Worm (Caenorhabditis elegans) whole organism, L2 larva: ENCODE measurements around the gene F57B9.8.

Experiments
- C34F6.9 ChIP-seq: fragments of 150-350 bp; optimal IDR thresholded peaks from 2 replicates; lab custom pipeline; 2014; ENCODE audit warnings: missing biosample characterization, missing genetic modification characterization
- F13H6.1 ChIP-seq: sonication (generic microtip); optimal IDR thresholded peaks from 2 replicates; lab custom pipeline; 2016; ENCODE audit warnings: missing genetic modification characterization, missing compliant biosample characterization
- R02D3.7 ChIP-seq: fragments of 150-350 bp; optimal IDR thresholded peaks from 2 replicates; lab custom pipeline; 2014; ENCODE audit warnings: missing biosample characterization, missing genetic modification characterization
- Y55F3AM.14 ChIP-seq: fragments of 200-800 bp; sonication (Bioruptor generic); optimal IDR thresholded peaks from 2 replicates; lab custom pipeline; 2018; ENCODE audit warnings: mild to moderate bottlenecking, missing genetic modification characterization, missing compliant biosample characterization
- alr-1 ChIP-seq: fragments of 150-350 bp; optimal IDR thresholded peaks from 2 replicates; lab custom pipeline; 2014; ENCODE audit warnings: missing biosample characterization, missing genetic modification characterization
- aly-2 ChIP-seq: fragments of 150-350 bp; optimal IDR thresholded peaks from 2 replicates; lab custom pipeline; 2014; ENCODE audit warnings: missing biosample characterization, missing genetic modification characterization
- ama-1 ChIP-seq: fragments of 150-350 bp; optimal IDR thresholded peaks from 2 replicates; lab custom pipeline; 2018; ENCODE audit warnings: inconsistent platforms
- blmp-1 ChIP-seq: sonication (generic microtip); optimal IDR thresholded peaks from 2 replicates; lab custom pipeline; 2017; ENCODE audit warnings: missing genetic modification characterization, mild to moderate bottlenecking, missing compliant biosample characterization, antibody characterized with exemption, moderate library complexity; ENCODE audit not compliant: insufficient read depth
- crh-2 ChIP-seq: sonication (generic microtip); optimal IDR thresholded peaks from 2 replicates; lab custom pipeline; 2017; ENCODE audit warnings: missing biosample characterization, missing genetic modification characterization
- elt-3 ChIP-seq: sonication (generic microtip); optimal IDR thresholded peaks from 2 replicates; lab custom pipeline; 2017; ENCODE audit warnings: missing biosample characterization, missing genetic modification characterization
- fos-1 ChIP-seq: fragments of 150-350 bp; optimal IDR thresholded peaks from 2 replicates; lab custom pipeline; 2014; ENCODE audit warnings: missing biosample characterization, missing genetic modification characterization
- lin-39 ChIP-seq: fragments of 150-350 bp; optimal IDR thresholded peaks from 2 replicates; lab custom pipeline; 2014; ENCODE audit warnings: missing biosample characterization, missing genetic modification reagents, missing genetic modification characterization
- lsy-2 ChIP-seq, 2 experiments: fragments of 150-350 bp in 1 of 2; sonication (generic microtip) in 1 of 2; optimal IDR thresholded peaks; 2 replicates each; lab custom pipeline; 2014 to 2017; ENCODE audit warnings: missing biosample characterization in 2 of 2, missing genetic modification characterization in 2 of 2
- mab-5 ChIP-seq: fragments of 150-350 bp; optimal IDR thresholded peaks from 2 replicates; lab custom pipeline; 2014; ENCODE audit warnings: missing biosample characterization, missing genetic modification characterization
- nhr-10 ChIP-seq: sonication (generic microtip); optimal IDR thresholded peaks from 2 replicates; lab custom pipeline; 2017; ENCODE audit warnings: missing biosample characterization, missing genetic modification characterization
- nhr-11 ChIP-seq: fragments of 150-350 bp; optimal IDR thresholded peaks from 2 replicates; lab custom pipeline; 2014; ENCODE audit warnings: missing biosample characterization, missing genetic modification characterization
- nhr-12 ChIP-seq: fragments of 150-350 bp; optimal IDR thresholded peaks from 2 replicates; lab custom pipeline; 2014; ENCODE audit warnings: missing biosample characterization, missing genetic modification characterization
- nhr-129 ChIP-seq: fragments of 150-350 bp; optimal IDR thresholded peaks from 2 replicates; lab custom pipeline; 2014; ENCODE audit warnings: missing biosample characterization, missing genetic modification characterization
- nhr-23 ChIP-seq: fragments of 150-350 bp; optimal IDR thresholded peaks from 2 replicates; lab custom pipeline; 2014; ENCODE audit warnings: missing biosample characterization, missing genetic modification reagents, missing genetic modification characterization
- nhr-237 ChIP-seq: fragments of 150-350 bp; optimal IDR thresholded peaks from 2 replicates; lab custom pipeline; 2014; ENCODE audit warnings: missing biosample characterization, missing genetic modification characterization
- nhr-25 ChIP-seq: fragments of 150-350 bp; sonication (generic microtip); optimal IDR thresholded peaks from 3 replicates; lab custom pipeline; 2014; ENCODE audit warnings: missing biosample characterization, missing genetic modification characterization
- nhr-77 ChIP-seq: fragments of 150-350 bp; optimal IDR thresholded peaks from 2 replicates; lab custom pipeline; 2014; ENCODE audit warnings: missing biosample characterization, missing genetic modification characterization
- peb-1 ChIP-seq: fragments of 150-350 bp; optimal IDR thresholded peaks from 2 replicates; lab custom pipeline; 2014; ENCODE audit warnings: missing biosample characterization, missing genetic modification characterization
- skn-1 ChIP-seq: sonication (generic microtip); optimal IDR thresholded peaks from 2 replicates; lab custom pipeline; 2017; ENCODE audit warnings: missing biosample characterization, missing genetic modification characterization
- sma-3 ChIP-seq: sonication (generic microtip); optimal IDR thresholded peaks from 2 replicates; lab custom pipeline; 2016; ENCODE audit warnings: missing genetic modification reagents, missing genetic modification characterization, missing compliant biosample characterization
- sma-9 ChIP-seq, 2 experiments: fragments of 150-350 bp in 1 of 2; sonication (generic microtip) in 1 of 2; optimal IDR thresholded peaks; 2 replicates each; lab custom pipeline; 2014 to 2016; ENCODE audit warnings: missing genetic modification characterization in 2 of 2, mild to moderate bottlenecking in 1 of 2, missing biosample characterization in 1 of 2, missing compliant biosample characterization in 1 of 2, missing genetic modification reagents in 1 of 2, moderate library complexity in 1 of 2
- snpc-4 ChIP-seq: fragments of 150-350 bp; optimal IDR thresholded peaks from 2 replicates; lab custom pipeline; 2014; ENCODE audit warnings: missing biosample characterization, missing genetic modification characterization
- unc-55 ChIP-seq: fragments of 150-350 bp; sonication (generic microtip); optimal IDR thresholded peaks from 3 replicates; lab custom pipeline; 2014; ENCODE audit warnings: missing biosample characterization, missing genetic modification reagents, missing genetic modification characterization
- unc-62 ChIP-seq: fragments of 150-350 bp; optimal IDR thresholded peaks from 2 replicates; lab custom pipeline; 2014; ENCODE audit warnings: missing biosample characterization, missing genetic modification reagents, missing genetic modification characterization
- ztf-1 ChIP-seq: fragments of 200-800 bp; sonication (Bioruptor generic); conservative IDR thresholded peaks from 2 replicates; pipeline ENCODE4 v1.3.6; 2022; ENCODE audit warnings: missing genetic modification characterization, missing compliant biosample characterization
- ztf-11 ChIP-seq: sonication (generic microtip); optimal IDR thresholded peaks from 2 replicates; lab custom pipeline; 2017; ENCODE audit warnings: missing biosample characterization, missing genetic modification characterization
- ztf-4 ChIP-seq: fragments of 150-350 bp; optimal IDR thresholded peaks from 2 replicates; lab custom pipeline; 2014; ENCODE audit warnings: missing biosample characterization, missing genetic modification characterization

F57B9.8 gene

DNA sequence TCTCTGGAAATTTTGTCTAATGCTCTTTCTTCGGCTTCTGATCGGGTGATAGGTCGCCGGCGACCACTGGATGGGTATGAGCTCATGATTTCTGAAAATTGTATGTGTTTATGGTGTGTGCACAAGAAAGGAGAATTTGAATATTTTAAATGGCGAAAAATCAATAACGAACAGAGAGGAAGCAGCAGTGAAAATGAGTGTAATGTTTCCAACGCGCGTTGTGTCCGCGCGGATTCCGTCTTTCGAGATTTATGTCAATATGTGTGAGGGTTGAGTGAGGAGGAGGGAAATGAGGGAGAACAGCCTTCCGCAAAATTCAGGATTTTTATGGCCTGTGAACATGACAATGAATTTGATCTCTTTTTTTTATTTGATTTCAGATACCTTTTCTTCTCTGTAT is 6.4 kb downstream of the F57B9.8 start, which contains the start of gene flap-1:
flap-1 (minus strand) TSS at position 101 of the 400 bp plus-strand sequence.
- TF ChIP-seq R02D3.7 (no peak), peb-1 (tag; lab: Kevin White, UChicago) (no peak), lsy-2 (tag; optimal IDR thresholded peaks at IDR 0.05; lab: Kevin White, UChicago) (no peak), unc-55 (GFP tag; lab: Kevin White, UChicago) (no peak), blmp-1 (no peak), nhr-12 (no peak), nhr-11 (tag; lab: Kevin White, UChicago) (no peak), aly-2 (tag; lab: Kevin White, UChicago) (no peak), nhr-237 (tag; lab: Kevin White, UChicago) (no peak), elt-3 (no peak), nhr-23 (no peak), nhr-77 (tag; lab: Kevin White, UChicago) (no peak), lin-39 (tag; lab: Kevin White, UChicago) (no peak), alr-1 (no peak), F13H6.1 (tag; lab: Kevin White, UChicago) (no peak), nhr-10 (no peak), ztf-4 (tag; lab: Kevin White, UChicago) (no peak)
- TF ChIP-seq, all 48 proteins: peak for 0

DNA sequence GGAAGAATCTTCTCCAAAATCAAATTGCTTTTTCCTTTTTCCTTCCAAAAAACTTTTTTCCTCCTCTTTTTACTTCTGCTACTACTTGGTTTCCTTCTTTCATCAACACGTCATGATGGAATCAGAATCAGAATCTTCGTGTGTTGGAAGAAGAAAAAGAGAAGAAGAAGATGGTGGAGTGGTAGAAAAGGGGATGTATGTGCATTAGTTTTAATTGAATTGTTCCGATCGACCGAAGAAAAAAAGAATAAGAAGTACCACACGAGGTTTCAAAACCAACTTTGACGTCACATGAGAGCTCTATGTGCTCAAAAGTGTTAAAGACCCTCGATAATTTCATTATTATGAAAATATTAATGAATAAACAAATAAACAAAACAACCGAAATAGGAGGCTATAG is 20.3 kb downstream of the F57B9.8 start:
- peak in 1 of 2 experiments; percentile 2 for TF ChIP-seq lsy-2 (tag; optimal IDR thresholded peaks at IDR 0.05; lab: Kevin White, UChicago)
- no peak for TF ChIP-seq mab-5

DNA sequence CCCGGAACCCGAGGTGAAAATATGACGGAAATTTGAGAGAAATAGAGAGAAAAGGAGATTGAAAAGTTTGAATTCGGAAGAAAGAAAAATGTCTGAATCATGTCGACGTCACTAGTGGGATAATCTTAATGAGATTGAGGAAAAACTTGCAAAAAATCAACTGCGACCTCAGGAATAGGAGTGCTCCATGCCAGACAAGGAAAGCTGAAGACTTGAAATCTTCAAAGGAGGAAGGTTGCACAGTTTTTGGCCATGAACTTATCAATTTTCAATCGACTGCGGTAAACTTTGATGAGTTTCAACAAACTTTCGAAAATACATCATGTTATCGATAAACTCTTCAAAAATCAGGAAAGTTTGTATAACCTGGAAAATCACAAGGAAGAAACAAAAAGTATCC is 22.7 kb downstream of the F57B9.8 start, which contains the start of gene pdf-1:
pdf-1 (minus strand) TSS at position 101 of the 400 bp plus-strand sequence.
- no peak for TF ChIP-seq nhr-77 (tag; lab: Kevin White, UChicago)

DNA sequence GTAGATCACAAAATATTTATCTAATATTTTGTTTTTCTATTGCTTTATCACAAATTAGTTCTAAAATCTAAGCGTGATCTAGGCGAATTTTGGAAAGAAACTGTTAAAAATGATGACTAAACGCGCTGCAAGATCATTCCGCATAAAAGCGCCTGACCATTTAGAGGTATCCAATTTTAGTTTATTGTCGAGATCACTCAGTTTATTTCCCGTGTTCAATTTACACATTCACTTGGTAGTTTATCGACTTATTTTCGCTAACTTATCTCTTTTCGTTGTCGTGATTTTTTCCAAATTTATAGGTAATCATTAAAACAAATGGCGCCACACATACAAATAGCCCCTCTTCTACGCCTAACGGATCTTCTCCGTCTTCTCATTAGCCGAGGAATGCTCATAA is 28.7 kb downstream of the F57B9.8 start, which contains the start of gene T07E3.2:
T07E3.2 (plus strand) TSS at position 301 of the 400 bp plus-strand sequence.
- TF ChIP-seq nhr-25 (tag; lab: Kevin White, UChicago) (no peak), sma-3 (GFP tag; lab: Kevin White, UChicago) (no peak), crh-2 (tag; lab: Kevin White, UChicago) (no peak), ztf-1 (no peak), ama-1 (no peak), skn-1 (tag; lab: Kevin White, UChicago) (no peak), snpc-4 (tag; lab: Kevin White, UChicago) (no peak), aly-2 (tag; lab: Kevin White, UChicago) (no peak), ztf-11 (tag; lab: Kevin White, UChicago) (no peak), nhr-12 (no peak), nhr-10 (no peak), lin-39 (tag; lab: Kevin White, UChicago) (no peak)

DNA sequence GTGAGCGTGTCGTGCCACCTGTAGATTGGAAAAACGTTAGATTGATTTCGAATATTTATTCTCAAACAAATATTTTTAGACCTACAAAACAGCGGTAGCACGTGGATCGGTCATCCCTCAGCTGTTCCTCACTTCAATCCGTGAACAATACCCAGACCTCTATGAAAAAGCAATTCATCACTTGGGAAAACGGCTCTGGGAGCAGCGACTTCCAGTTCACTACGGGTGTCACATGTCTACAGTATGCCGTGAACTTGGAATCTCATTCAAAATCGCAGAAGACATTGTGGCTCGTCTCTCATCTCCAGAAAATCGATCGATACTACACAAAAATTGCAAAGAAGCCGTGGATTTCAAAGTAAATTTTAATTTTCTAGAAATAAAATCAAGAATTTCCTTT is 30.7 kb downstream of the F57B9.8 start:
- TF ChIP-seq aly-2 (tag; lab: Kevin White, UChicago) (no peak), nhr-237 (tag; lab: Kevin White, UChicago) (no peak), ztf-1 (no peak), lsy-2 (tag; optimal IDR thresholded peaks at IDR 0.05; lab: Kevin White, UChicago) (peak in 1 of 2 experiments; percentile 26), nhr-23 (no peak), unc-62 (GFP tag; lab: Kevin White, UChicago) (no peak)

DNA sequence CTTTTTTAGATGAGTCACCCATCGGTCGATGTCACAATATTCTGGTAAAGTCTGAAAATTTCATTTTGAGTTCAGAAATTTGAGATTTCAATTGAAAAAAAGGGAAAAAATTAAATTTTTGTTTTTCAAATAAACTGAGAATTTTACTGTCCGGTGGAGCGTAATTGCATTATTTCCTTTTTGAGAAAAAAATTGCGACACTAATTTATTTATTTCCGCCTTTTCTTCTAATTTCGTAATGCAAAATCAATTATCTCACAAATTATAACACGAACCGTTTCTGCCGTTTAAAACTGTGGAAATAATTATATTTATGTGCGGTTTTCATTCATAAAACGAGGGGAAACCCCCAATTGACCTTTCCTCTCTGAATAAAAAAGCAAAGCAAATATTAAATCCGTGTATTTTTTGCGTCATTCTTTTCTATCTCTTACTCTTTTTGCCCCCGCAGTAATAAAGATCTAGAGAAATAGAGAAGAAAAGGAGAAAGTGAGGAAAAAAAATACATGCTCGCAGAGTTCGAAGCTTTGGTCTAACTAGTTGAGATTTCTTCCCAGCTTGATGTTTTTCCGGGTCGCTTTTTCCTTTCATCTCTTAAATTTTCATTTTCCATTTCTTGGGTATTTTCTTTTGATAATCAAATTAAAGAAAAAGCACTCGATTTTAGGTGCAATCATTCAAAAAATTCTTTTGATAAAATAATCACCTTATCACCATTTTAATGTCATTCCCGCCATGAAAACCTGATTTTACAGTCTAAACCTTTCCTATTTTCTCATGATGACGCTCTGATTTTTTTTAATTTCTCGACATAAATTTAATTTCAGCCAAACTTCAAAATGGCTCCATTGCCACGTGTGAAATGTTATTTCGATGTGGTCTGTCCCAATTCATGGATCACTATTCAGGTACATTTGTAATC is 31.8 kb downstream of the F57B9.8 start, which contains the start of the genes brc-2 and T07E3.3:
brc-2 (minus strand) TSS at position 51 of the 922 bp plus-strand sequence.
T07E3.3 (plus strand) TSS at position 822 of the 922 bp plus-strand sequence.
- TF ChIP-seq C34F6.9 (tag; lab: Kevin White, UChicago) (peak; percentile 52), sma-9 (GFP tag; optimal IDR thresholded peaks at IDR 0.05; lab: Kevin White, UChicago) (peak; percentile 2), sma-9 (tag; optimal IDR thresholded peaks at IDR 0.05; lab: Kevin White, UChicago) (no peak), nhr-129 (tag; lab: Kevin White, UChicago) (peak; percentile 2), unc-55 (GFP tag; lab: Kevin White, UChicago) (peak; percentile 13), peb-1 (tag; lab: Kevin White, UChicago) (no peak), Y55F3AM.14 (no peak), fos-1 (tag; lab: Kevin White, UChicago) (peak; percentile 65), lsy-2 (tag; optimal IDR thresholded peaks at IDR 0.05; lab: Kevin White, UChicago) (peak in 1 of 2 experiments; percentile 11)
